Worm (Caenorhabditis elegans) whole organism, early embryonic: Measurements from ENCODE around the gene Y60C6A.1.

ENCODE experiments used
- F13C5.2 ChIP-seq: sonication (generic microtip); optimal IDR thresholded peaks from 2 replicates; lab custom pipeline; 2017; ENCODE audit warnings: mild to moderate bottlenecking, missing genetic modification characterization, inconsistent platforms, missing compliant biosample characterization
- ama-1 ChIP-seq: fragments of 150-350 bp; optimal IDR thresholded peaks from 2 replicates; lab custom pipeline; 2014
- ceh-13 ChIP-seq: fragments of 200-800 bp; sonication (Bioruptor generic); optimal IDR thresholded peaks from 2 replicates; lab custom pipeline; 2018; ENCODE audit warnings: mild to moderate bottlenecking, missing genetic modification characterization, missing compliant biosample characterization
- flt-1 ChIP-seq: fragments of 200-800 bp; sonication (Bioruptor generic); IDR thresholded peaks from 2 replicates; pipeline ENCODE4 v1.3.6; 2022; ENCODE audit warnings: missing genetic modification characterization, missing compliant biosample characterization
- hmbx-1 ChIP-seq: sonication (generic microtip); optimal IDR thresholded peaks from 2 replicates; lab custom pipeline; 2016; ENCODE audit warnings: mild to moderate bottlenecking, missing genetic modification characterization, missing compliant biosample characterization
- hmg-4 ChIP-seq: fragments of 200-800 bp; sonication (Bioruptor generic); optimal IDR thresholded peaks from 2 replicates; lab custom pipeline; 2018; ENCODE audit warnings: mild to moderate bottlenecking, missing genetic modification characterization, missing compliant biosample characterization
- pes-1 ChIP-seq: fragments of 200-800 bp; sonication (Bioruptor generic); IDR thresholded peaks from 2 replicates; pipeline ENCODE4 v1.3.6; 2022; ENCODE audit warnings: missing genetic modification reagents, missing genetic modification characterization, missing compliant biosample characterization
- scrt-1 ChIP-seq: fragments of 200-800 bp; sonication (Bioruptor generic); IDR thresholded peaks from 2 replicates; pipeline ENCODE4 v1.3.6; 2022; ENCODE audit warnings: missing genetic modification characterization, missing compliant biosample characterization
- sea-1 ChIP-seq: fragments of 200-800 bp; sonication (Bioruptor generic); conservative IDR thresholded peaks from 2 replicates; pipeline ENCODE4 v1.3.6; 2022; ENCODE audit warnings: missing genetic modification characterization, missing compliant biosample characterization
- tbx-11 ChIP-seq: fragments of 200-800 bp; sonication (Bioruptor generic); IDR thresholded peaks from 2 replicates; pipeline ENCODE4 v1.3.6; 2022; ENCODE audit warnings: missing genetic modification characterization, missing compliant biosample characterization
- tra-4 ChIP-seq: sonication (generic microtip); optimal IDR thresholded peaks from 2 replicates; lab custom pipeline; 2017; ENCODE audit warnings: missing genetic modification characterization, missing compliant biosample characterization

DNA sequence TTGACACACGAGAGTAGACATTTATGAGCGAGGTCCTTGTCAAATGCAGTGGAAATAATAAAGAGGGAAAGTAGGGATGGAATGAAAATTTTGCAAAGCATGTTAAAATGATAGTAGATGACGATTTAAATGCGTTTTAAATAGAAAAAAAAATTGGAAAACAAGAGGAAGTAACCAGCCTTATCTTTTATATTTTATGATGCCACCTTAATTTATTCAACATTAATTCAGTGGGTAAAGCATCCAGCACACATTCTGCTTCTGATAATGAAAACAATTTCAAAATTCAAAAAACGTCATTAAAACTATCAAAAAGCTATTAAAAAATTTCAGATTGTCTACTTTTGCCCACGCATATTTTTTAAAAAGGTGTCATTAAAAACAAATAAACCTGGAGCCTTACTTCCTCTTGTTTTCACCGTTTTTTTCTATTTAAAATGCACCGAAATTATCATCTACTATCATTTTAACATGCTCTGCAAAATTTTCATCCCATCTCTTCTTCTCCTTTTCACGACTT lies 2.0 kb downstream of the Y60C6A.1 start, which contains the start of the genes Y60C6A.2 and Y60C6A.3:
- no peak for TF ChIP-seq hmbx-1
- TF ChIP-seq pes-1 (GFP tag; lab: Robert Waterston, UW) = no peak
- no peak for TF ChIP-seq flt-1
- no peak for TF ChIP-seq ama-1
- TF ChIP-seq sea-1 = no peak
- TF ChIP-seq hmg-4 (GFP tag; lab: Kevin White, UChicago) = no peak
- TF ChIP-seq tbx-11 (GFP tag; lab: Robert Waterston, UW) = no peak
- TF ChIP-seq ceh-13 (GFP tag; lab: Kevin White, UChicago) = no peak
- TF ChIP-seq F13C5.2 (tag; lab: Kevin White, UChicago) = no peak
- TF ChIP-seq tra-4 (tag; lab: Kevin White, UChicago) = no peak
- TF ChIP-seq scrt-1 (GFP tag; lab: Robert Waterston, UW) = no peak
